Fruit fly (Drosophila melanogaster): ENCODE measurements around the gene Spn28F.

Gene Spn28F

dm6 chr2L:8286595-8286994 is 45.0 kb upstream of the Spn28F start:
- no peak for TF ChIP-seq dpn (GFP tag; optimal IDR thresholded peaks at IDR 0.05)
- no peak for TF ChIP-seq BtbVII (GFP tag; optimal IDR thresholded peaks at IDR 0.05)
- no peak for TF ChIP-seq CG10565 (GFP tag; optimal IDR thresholded peaks at IDR 0.05)
- TF ChIP-seq twi (tag; optimal IDR thresholded peaks at IDR 0.05), result peak; percentile 94

DNA sequence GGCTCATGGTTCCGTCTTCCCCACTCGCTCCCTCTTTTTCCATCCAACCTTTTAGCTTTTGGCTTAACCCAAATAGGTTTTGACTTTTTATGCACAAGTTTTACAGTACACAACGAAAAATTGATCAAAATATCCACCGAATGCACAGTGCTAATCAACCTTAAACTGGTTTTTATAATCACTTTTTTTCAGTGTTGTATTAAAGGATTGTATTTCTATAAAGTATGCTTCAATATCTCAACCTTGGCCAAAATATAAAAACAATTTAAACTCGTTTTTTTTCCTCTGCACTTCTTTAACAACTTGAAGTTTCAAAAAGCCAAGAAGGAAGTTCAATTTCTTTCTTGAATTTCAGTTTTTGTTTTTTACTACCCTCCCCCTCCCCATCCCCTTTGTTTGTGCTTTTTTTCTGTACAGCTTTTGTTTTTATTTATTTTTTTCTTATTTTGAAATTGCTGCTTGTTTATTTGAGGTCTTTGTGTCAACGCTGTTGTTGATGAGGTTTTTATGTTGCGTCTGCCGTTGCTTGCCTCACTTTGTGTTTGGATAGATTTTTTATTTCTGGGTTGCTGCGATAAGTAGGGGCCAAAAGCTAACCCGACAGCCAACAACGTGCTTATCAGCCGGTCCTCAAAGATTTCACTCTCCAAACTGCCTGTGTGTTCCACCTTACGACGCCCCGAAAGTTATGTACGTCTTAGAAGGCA is 43.5 kb upstream of the Spn28F start:
- peak; percentile 45; the same call in 1 of the 2 replicates for TF ChIP-seq Awh (GFP tag; IDR thresholded peaks at IDR 0.05)
- TF ChIP-seq exex (tag; optimal IDR thresholded peaks at IDR 0.05), result no peak
- TF ChIP-seq eve (GFP tag; optimal IDR thresholded peaks at IDR 0.05), result peak in 1 of 2 experiments; percentile 80
- peak; percentile 11 for TF ChIP-seq ewg (GFP tag; optimal IDR thresholded peaks at IDR 0.05)
- peak; percentile 10 for TF ChIP-seq CG15601 (tag; optimal IDR thresholded peaks at IDR 0.05)
- TF ChIP-seq CG13894 (tag; optimal IDR thresholded peaks at IDR 0.05), result no peak
- peak; percentile 43 for TF ChIP-seq dmrt99B (tag; optimal IDR thresholded peaks at IDR 0.05)
- TF ChIP-seq CG7839 (tag; optimal IDR thresholded peaks at IDR 0.05), result peak; percentile 41
- peak; percentile 32 for TF ChIP-seq Blimp-1 (GFP tag; optimal IDR thresholded peaks at IDR 0.05)
- peak; percentile 22 for TF ChIP-seq D19A (tag; optimal IDR thresholded peaks at IDR 0.05)
- peak; percentile 59 for TF ChIP-seq gem (tag; optimal IDR thresholded peaks at IDR 0.05)
- TF ChIP-seq odd (GFP tag; optimal IDR thresholded peaks at IDR 0.05), result peak; percentile 4
- TF ChIP-seq CG31441 (GFP tag; IDR thresholded peaks at IDR 0.05), result peak; percentile 49
- TF ChIP-seq Med (GFP tag), result peak; percentile 48
- 0 out of 3 replicates have a peak, but pooled peaks have one; percentile 20 for TF ChIP-seq CG17361 (GFP tag; IDR thresholded peaks at IDR 0.05)
- peak; percentile 3 for TF ChIP-seq Abd-B (GFP tag; optimal IDR thresholded peaks at IDR 0.05)
- TF ChIP-seq CG10979 (tag; optimal IDR thresholded peaks at IDR 0.05), result peak; percentile 29
- peak; percentile 31 for TF ChIP-seq fd96Cb (tag; optimal IDR thresholded peaks at IDR 0.05)
- TF ChIP-seq Hr51 (GFP tag; optimal IDR thresholded peaks at IDR 0.05), result peak in 1 of 2 experiments; percentile 13
- TF ChIP-seq CG17385 (GFP tag; optimal IDR thresholded peaks at IDR 0.05), result peak; percentile 6
- TF ChIP-seq CG7556 (GFP tag; optimal IDR thresholded peaks at IDR 0.05), result peak; percentile 22
- peak; percentile 58 for TF ChIP-seq Asciz (GFP tag; optimal IDR thresholded peaks at IDR 0.05)
- TF ChIP-seq bsh (GFP tag; optimal IDR thresholded peaks at IDR 0.05), result peak in 1 of 2 experiments; percentile 61
- TF ChIP-seq CG10267 (tag; optimal IDR thresholded peaks at IDR 0.05), result peak; percentile 3
- TF ChIP-seq Dbx (GFP tag; IDR thresholded peaks at IDR 0.05), result no peak
- peak; percentile 74 for TF ChIP-seq Sox102F (GFP tag; optimal IDR thresholded peaks at IDR 0.05)
- peak; percentile 40 for TF ChIP-seq kni (GFP tag; optimal IDR thresholded peaks at IDR 0.05)
- peak; percentile 27 for TF ChIP-seq lab (GFP tag; optimal IDR thresholded peaks at IDR 0.05)
- TF ChIP-seq CG12391 (tag; optimal IDR thresholded peaks at IDR 0.05), result peak; percentile 17
- TF ChIP-seq CG1647 (GFP tag; optimal IDR thresholded peaks at IDR 0.05), result no peak
- TF ChIP-seq Hr78 (GFP tag; optimal IDR thresholded peaks at IDR 0.05), result peak in 1 of 2 experiments; percentile 37
- peak; percentile 29 for TF ChIP-seq Ssrp (tag; optimal IDR thresholded peaks at IDR 0.05)
- 0 out of 2 replicates have a peak, but pooled peaks have one; percentile 16 for TF ChIP-seq Ada2b (GFP tag; IDR thresholded peaks at IDR 0.05)
- TF ChIP-seq phol (tag; optimal IDR thresholded peaks at IDR 0.05), result peak; percentile 47
- TF ChIP-seq jumu (GFP tag; optimal IDR thresholded peaks at IDR 0.05), result no peak
- TF ChIP-seq stwl (tag; optimal IDR thresholded peaks at IDR 0.05), result no peak
- TF ChIP-seq rib (GFP tag; IDR thresholded peaks at IDR 0.05), result no peak
- no peak for TF ChIP-seq CG2199 (GFP tag; IDR thresholded peaks at IDR 0.05)
- TF ChIP-seq Fer1 (GFP tag; optimal IDR thresholded peaks at IDR 0.05), result peak; percentile 23
- TF ChIP-seq CG30403 (GFP tag; optimal IDR thresholded peaks at IDR 0.05), result peak; percentile 12
- peak; percentile 33 for TF ChIP-seq nmo (GFP tag; optimal IDR thresholded peaks at IDR 0.05)
